Fruit fly (Drosophila melanogaster) whole organism, embryonic: ENCODE results near the gene CG32631.

Source experiments
- Bteb2 ChIP-seq: fragments of 200-800 bp; sonication (Bioruptor generic); optimal IDR thresholded peaks from 2 replicates; lab custom pipeline; 2016; ENCODE audit warnings: missing biosample characterization, missing genetic modification characterization
- C15 ChIP-seq: fragments of 200-800 bp; sonication (Bioruptor generic); IDR thresholded peaks from 3 replicates; pipeline ENCODE4 v1.3.6; 2022; ENCODE audit warnings: missing biosample characterization, missing genetic modification characterization
- CG10209 ChIP-seq: fragments of 200-800 bp; sonication (Bioruptor generic); optimal IDR thresholded peaks from 3 replicates; lab custom pipeline; 2017; ENCODE audit warnings: missing biosample characterization, mild to moderate bottlenecking, missing genetic modification characterization, missing genetic modification reagents
- CG10565 ChIP-seq: fragments of 200-800 bp; sonication (Bioruptor generic); optimal IDR thresholded peaks from 3 replicates; lab custom pipeline; 2016; ENCODE audit warnings: missing biosample characterization, mild to moderate bottlenecking, missing genetic modification characterization
- CG10959 ChIP-seq: fragments of 200-800 bp; sonication (Bioruptor generic); IDR thresholded peaks from 2 replicates; pipeline ENCODE4 v1.3.6; 2022; ENCODE audit warnings: missing biosample characterization, missing genetic modification characterization
- CG13424 ChIP-seq: fragments of 200-800 bp; sonication (Bioruptor generic); optimal IDR thresholded peaks from 2 replicates; lab custom pipeline; 2019; ENCODE audit warnings: missing biosample characterization, mild to moderate bottlenecking, missing genetic modification characterization, moderate library complexity
- CG14667 ChIP-seq: fragments of 200-800 bp; sonication (Bioruptor generic); IDR thresholded peaks from 2 replicates; pipeline ENCODE4 v1.3.6; 2022; ENCODE audit warnings: missing biosample characterization, missing genetic modification characterization
- CG15601 ChIP-seq: fragments of 200-800 bp; sonication (Bioruptor generic); optimal IDR thresholded peaks from 3 replicates; lab custom pipeline; 2019; ENCODE audit warnings: missing biosample characterization, mild to moderate bottlenecking, missing genetic modification characterization, moderate library complexity
- CG17361 ChIP-seq: fragments of 200-800 bp; sonication (Bioruptor generic); IDR thresholded peaks from 3 replicates; pipeline ENCODE4 v1.3.6; 2022; ENCODE audit warnings: missing biosample characterization, missing genetic modification characterization
- CG17612 ChIP-seq: fragments of 200-800 bp; sonication (Bioruptor generic); IDR thresholded peaks from 2 replicates; pipeline ENCODE4 v1.3.6; 2022; ENCODE audit warnings: missing biosample characterization, missing genetic modification characterization
- CG17802 ChIP-seq: fragments of 200-800 bp; sonication (Bioruptor generic); optimal IDR thresholded peaks from 2 replicates; lab custom pipeline; 2018; ENCODE audit warnings: missing biosample characterization, mild to moderate bottlenecking, missing genetic modification characterization, moderate library complexity
- CG2199 ChIP-seq: fragments of 200-800 bp; sonication (Bioruptor generic); IDR thresholded peaks from 3 replicates; pipeline ENCODE4 v1.3.6; 2022; ENCODE audit warnings: missing biosample characterization, missing genetic modification characterization
- CG2712 ChIP-seq: fragments of 200-800 bp; optimal IDR thresholded peaks from 3 replicates; lab custom pipeline; 2019; ENCODE audit warnings: missing biosample characterization, mild to moderate bottlenecking, missing genetic modification characterization, moderate library complexity
- CG31224 ChIP-seq: fragments of 200-800 bp; sonication (Bioruptor generic); IDR thresholded peaks from 2 replicates; pipeline ENCODE4 v1.3.6; 2022; ENCODE audit warnings: missing biosample characterization, missing genetic modification characterization
- CG31365 ChIP-seq: fragments of 200-800 bp; sonication (Bioruptor generic); optimal IDR thresholded peaks from 2 replicates; lab custom pipeline; 2018; ENCODE audit warnings: missing biosample characterization, mild to moderate bottlenecking, missing genetic modification characterization
- CG33213 ChIP-seq: fragments of 200-800 bp; sonication (Bioruptor generic); optimal IDR thresholded peaks from 3 replicates; lab custom pipeline; 2016; ENCODE audit warnings: missing biosample characterization, missing genetic modification characterization
- CG3847 ChIP-seq: fragments of 200-800 bp; sonication (Bioruptor generic); IDR thresholded peaks from 2 replicates; pipeline ENCODE4 v1.3.6; 2022; ENCODE audit warnings: missing biosample characterization, missing genetic modification characterization
- CG4854 ChIP-seq: fragments of 200-800 bp; sonication (Bioruptor generic); optimal IDR thresholded peaks from 2 replicates; lab custom pipeline; 2016; ENCODE audit warnings: missing biosample characterization, missing genetic modification characterization, inconsistent platforms
- CG6175 ChIP-seq: fragments of 200-800 bp; sonication (Bioruptor generic); IDR thresholded peaks from 3 replicates; pipeline ENCODE4 v1.3.6; 2022; ENCODE audit warnings: missing biosample characterization, missing genetic modification characterization
- CG7928 ChIP-seq: fragments of 200-800 bp; sonication (Bioruptor generic); optimal IDR thresholded peaks from 2 replicates; lab custom pipeline; 2017; ENCODE audit warnings: missing biosample characterization, mild to moderate bottlenecking, missing genetic modification characterization
- CG8089 ChIP-seq: fragments of 200-800 bp; sonication (Bioruptor generic); optimal IDR thresholded peaks from 3 replicates; lab custom pipeline; 2016; ENCODE audit warnings: missing biosample characterization, missing genetic modification characterization
- CG9932 ChIP-seq: fragments of 200-800 bp; sonication (Bioruptor generic); IDR thresholded peaks from 2 replicates; pipeline ENCODE4 v1.3.6; 2022; ENCODE audit warnings: missing biosample characterization, missing genetic modification characterization
- D19B ChIP-seq: fragments of 200-800 bp; sonication (Bioruptor generic); optimal IDR thresholded peaks from 2 replicates; lab custom pipeline; 2017; ENCODE audit warnings: missing biosample characterization, mild to moderate bottlenecking, missing genetic modification characterization
- Dip2 ChIP-seq: fragments of 200-800 bp; sonication (Bioruptor generic); IDR thresholded peaks from 2 replicates; pipeline ENCODE4 v1.3.6; 2022; ENCODE audit warnings: missing biosample characterization, missing genetic modification characterization
- Meics ChIP-seq: fragments of 200-800 bp; sonication (Bioruptor generic); optimal IDR thresholded peaks from 2 replicates; lab custom pipeline; 2017; ENCODE audit warnings: missing biosample characterization, mild to moderate bottlenecking, missing genetic modification characterization
- Myb ChIP-seq: fragments of 200-800 bp; sonication (Bioruptor generic); optimal IDR thresholded peaks from 2 replicates; lab custom pipeline; 2016; ENCODE audit warnings: missing biosample characterization, missing genetic modification characterization
- Nf-YC ChIP-seq: fragments of 200-800 bp; optimal IDR thresholded peaks from 3 replicates; lab custom pipeline; 2019; ENCODE audit warnings: missing biosample characterization, mild to moderate bottlenecking, missing genetic modification characterization, moderate library complexity
- Ptx1 ChIP-seq: fragments of 200-800 bp; sonication (Bioruptor generic); IDR thresholded peaks from 2 replicates; pipeline ENCODE4 v1.3.6; 2022; ENCODE audit warnings: missing biosample characterization, missing genetic modification characterization
- Stat92E ChIP-seq, 3 experiments: fragments of >200 bp in 2 of 3; fragments of 200-800 bp in 1 of 3; sonication (Bioruptor generic) in 1 of 3; optimal IDR thresholded peaks; 2 replicates each; lab custom pipeline; 2017 to 2019; ENCODE audit warnings: missing biosample characterization in 3 of 3, missing genetic modification characterization in 3 of 3, mild to moderate bottlenecking in 1 of 3, moderate library complexity in 1 of 3
- Vsx1 ChIP-seq: fragments of 200-800 bp; sonication (Bioruptor generic); optimal IDR thresholded peaks from 2 replicates; lab custom pipeline; 2017; ENCODE audit warnings: missing biosample characterization, mild to moderate bottlenecking, missing genetic modification characterization, missing genetic modification reagents
- dm ChIP-seq: fragments of 200-800 bp; sonication (Bioruptor generic); optimal IDR thresholded peaks from 3 replicates; lab custom pipeline; 2016; ENCODE audit warnings: missing biosample characterization, missing genetic modification characterization
- dmrt11E ChIP-seq: fragments of 200-800 bp; sonication (Bioruptor generic); optimal IDR thresholded peaks from 3 replicates; lab custom pipeline; 2018; ENCODE audit warnings: missing biosample characterization, mild to moderate bottlenecking, missing genetic modification characterization, moderate library complexity
- dmrt99B ChIP-seq: fragments of 200-800 bp; sonication (Bioruptor generic); optimal IDR thresholded peaks from 2 replicates; lab custom pipeline; 2018; ENCODE audit warnings: missing biosample characterization, mild to moderate bottlenecking, missing genetic modification characterization, moderate library complexity
- eve ChIP-seq, 2 experiments: fragments of >200 bp; optimal IDR thresholded peaks; 2 replicates each; lab custom pipeline; 2017; ENCODE audit warnings: missing biosample characterization in 2 of 2, missing genetic modification characterization in 2 of 2
- gfzf ChIP-seq: fragments of 200-800 bp; sonication (Bioruptor generic); optimal IDR thresholded peaks from 2 replicates; lab custom pipeline; 2016; ENCODE audit warnings: missing biosample characterization, mild to moderate bottlenecking, missing genetic modification characterization, moderate library complexity
- gro ChIP-seq: fragments of 200-800 bp; sonication (Bioruptor generic); optimal IDR thresholded peaks from 2 replicates; lab custom pipeline; 2016; ENCODE audit warnings: missing biosample characterization, missing genetic modification characterization
- h ChIP-seq: fragments of >200 bp; optimal IDR thresholded peaks from 2 replicates; lab custom pipeline; 2017
- hb ChIP-seq: fragments of 200-800 bp; sonication (Bioruptor generic); IDR thresholded peaks from 3 replicates; pipeline ENCODE4 v1.3.6; 2022; ENCODE audit warnings: missing biosample characterization, missing genetic modification characterization; ENCODE audit not compliant: partially characterized antibody
- jing ChIP-seq: fragments of 200-800 bp; sonication (Bioruptor generic); optimal IDR thresholded peaks from 2 replicates; lab custom pipeline; 2018; ENCODE audit warnings: missing biosample characterization, mild to moderate bottlenecking, missing genetic modification characterization
- lilli ChIP-seq: fragments of 200-800 bp; sonication (Bioruptor generic); optimal IDR thresholded peaks from 3 replicates; lab custom pipeline; 2016; ENCODE audit warnings: missing biosample characterization, missing genetic modification characterization
- lmd ChIP-seq: fragments of 200-800 bp; sonication (Bioruptor generic); IDR thresholded peaks from 2 replicates; pipeline ENCODE4 v1.3.6; 2022; ENCODE audit warnings: missing biosample characterization, missing genetic modification characterization
- onecut ChIP-seq: fragments of 200-800 bp; sonication (Bioruptor generic); IDR thresholded peaks from 2 replicates; pipeline ENCODE4 v1.3.6; 2022; ENCODE audit warnings: missing biosample characterization, missing genetic modification characterization
- pita ChIP-seq: fragments of 200-800 bp; sonication (Bioruptor generic); optimal IDR thresholded peaks from 2 replicates; lab custom pipeline; 2017; ENCODE audit warnings: missing biosample characterization, mild to moderate bottlenecking, missing genetic modification characterization
- rib ChIP-seq: fragments of 200-800 bp; sonication (Bioruptor generic); IDR thresholded peaks from 2 replicates; pipeline ENCODE4 v1.3.6; 2022; ENCODE audit warnings: missing biosample characterization, missing genetic modification characterization
- slbo ChIP-seq: fragments of 200-800 bp; sonication (Bioruptor generic); IDR thresholded peaks from 2 replicates; pipeline ENCODE4 v1.3.6; 2022; ENCODE audit warnings: missing biosample characterization, missing genetic modification characterization
- sna ChIP-seq: fragments of 200-800 bp; sonication (Bioruptor generic); IDR thresholded peaks from 2 replicates; pipeline ENCODE4 v1.3.6; 2022; ENCODE audit warnings: missing biosample characterization, missing genetic modification characterization; ENCODE audit not compliant: partially characterized antibody
- sug ChIP-seq: fragments of 200-800 bp; optimal IDR thresholded peaks from 2 replicates; lab custom pipeline; 2019; ENCODE audit warnings: missing biosample characterization, mild to moderate bottlenecking, missing genetic modification characterization, moderate library complexity
- zfh2 ChIP-seq: fragments of 200-800 bp; sonication (Bioruptor generic); optimal IDR thresholded peaks from 2 replicates; lab custom pipeline; 2016; ENCODE audit warnings: missing biosample characterization, missing genetic modification characterization

CG32631 gene

DNA sequence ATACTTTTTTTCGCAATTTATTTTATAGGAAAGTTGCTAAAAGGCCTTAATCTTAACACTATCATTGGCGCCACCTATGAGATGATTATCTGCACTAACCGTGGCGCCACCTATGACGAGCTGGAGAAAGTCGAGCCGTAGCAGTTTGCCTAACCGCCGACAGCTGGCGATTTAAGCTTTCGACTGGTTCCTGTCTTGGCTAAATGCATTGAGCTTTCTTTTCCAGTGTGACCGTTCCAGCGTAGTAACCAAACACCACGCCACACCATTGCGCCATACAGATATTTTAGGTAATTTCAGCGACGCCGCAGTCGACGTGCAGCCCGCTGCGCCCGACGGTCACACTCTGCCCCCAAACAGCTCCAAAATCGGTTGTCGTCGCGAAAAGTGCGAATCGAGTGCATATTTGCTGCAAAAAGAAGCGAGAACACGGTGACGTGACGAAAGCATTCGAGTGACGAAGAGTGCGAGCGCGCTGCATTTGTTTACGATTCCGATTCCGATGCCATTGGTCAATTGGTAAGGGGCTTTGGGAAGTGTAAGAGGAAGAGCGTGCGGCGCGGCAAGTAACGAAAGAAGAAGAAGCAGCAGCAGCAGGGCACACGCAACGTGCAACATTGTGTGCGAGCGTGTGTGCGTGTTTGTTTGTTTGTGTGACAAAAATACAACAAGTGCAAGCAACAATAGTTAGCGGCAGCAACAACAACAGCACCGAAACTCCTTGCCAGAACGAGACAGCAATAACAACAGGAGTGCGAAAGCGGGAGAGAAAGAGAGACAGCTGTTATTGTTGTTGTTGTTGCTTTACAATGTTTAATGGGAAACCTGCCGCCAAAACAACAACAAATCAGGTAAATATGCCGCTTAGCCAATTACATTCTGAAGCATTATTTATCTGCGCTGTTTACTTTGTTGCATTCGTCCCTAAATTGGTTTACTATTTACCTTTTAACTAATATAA, 7.5 kb downstream of the CG32631 start, which contains the start of the genes CG46311 and Tpst (continued):
- TF ChIP-seq Meics (GFP tag; lab: Kevin White, UChicago): peak; percentile 69
- TF ChIP-seq CG2712 (tag; lab: Kevin White, UChicago): peak; percentile 43
- peak; percentile 39; the same call in 2 of the 3 replicates for TF ChIP-seq CG17361 (GFP tag; lab: Robert Waterston, UW)
- peak in 1 of 3 experiments; percentile 59 for TF ChIP-seq Stat92E (GFP tag; optimal IDR thresholded peaks at IDR 0.05; lab: Kevin White, UChicago)
- TF ChIP-seq CG13424 (tag; lab: Kevin White, UChicago): peak; percentile 48
- no peak for TF ChIP-seq h (lab: Kevin White, UChicago)
- peak; percentile 30 for TF ChIP-seq zfh2 (GFP tag; lab: Kevin White, UChicago)
- TF ChIP-seq Vsx1 (GFP tag; lab: Kevin White, UChicago): no peak
- TF ChIP-seq onecut (GFP tag; lab: Robert Waterston, UW): peak; percentile 61
- no peak for TF ChIP-seq D19B
- TF ChIP-seq CG33213 (GFP tag; lab: Kevin White, UChicago): peak; percentile 95
- TF ChIP-seq dmrt11E (tag; lab: Kevin White, UChicago): peak; percentile 43
- peak; percentile 63 for TF ChIP-seq dm (GFP tag; lab: Kevin White, UChicago)
- peak; percentile 99 for TF ChIP-seq gfzf (GFP tag; lab: Kevin White, UChicago)
- peak; percentile 22 for TF ChIP-seq CG4854
- TF ChIP-seq CG31365 (tag; lab: Kevin White, UChicago): no peak
- peak; percentile 13; the same call in 1 of the 3 replicates for TF ChIP-seq CG2199 (GFP tag; lab: Robert Waterston, UW)
- TF ChIP-seq CG10565 (GFP tag; lab: Kevin White, UChicago): no peak
- peak; percentile 26 for TF ChIP-seq CG15601
- peak; percentile 35 for TF ChIP-seq CG7928
- TF ChIP-seq CG3847 (GFP tag; lab: Robert Waterston, UW): peak; percentile 79
- TF ChIP-seq hb (GFP tag; lab: Robert Waterston, UW): no peak
- TF ChIP-seq rib (GFP tag; lab: Robert Waterston, UW): no peak
- TF ChIP-seq jing (GFP tag; lab: Kevin White, UChicago): no peak
- peak; percentile 29 for TF ChIP-seq dmrt99B (tag; lab: Kevin White, UChicago)
- TF ChIP-seq CG8089 (GFP tag; lab: Kevin White, UChicago): peak; percentile 66
- peak; percentile 88 for TF ChIP-seq pita (GFP tag; lab: Kevin White, UChicago)
- TF ChIP-seq Myb (GFP tag; lab: Kevin White, UChicago): peak; percentile 65
- TF ChIP-seq CG9932 (GFP tag; lab: Robert Waterston, UW): peak; percentile 74
- TF ChIP-seq CG10209 (GFP tag; lab: Kevin White, UChicago): peak; percentile 36
- TF ChIP-seq Dip2 (GFP tag; lab: Robert Waterston, UW): no peak
- TF ChIP-seq sug (tag; lab: Kevin White, UChicago): no peak
- TF ChIP-seq lilli: peak; percentile 62
- TF ChIP-seq Ptx1 (GFP tag; lab: Robert Waterston, UW): peak; percentile 73
- TF ChIP-seq CG31224 (GFP tag; lab: Robert Waterston, UW): peak; percentile 36; the same call in 1 of the 2 replicates
- TF ChIP-seq CG17612 (GFP tag; lab: Robert Waterston, UW): no peak
- TF ChIP-seq Nf-YC (tag; lab: Kevin White, UChicago): peak; percentile 74
- TF ChIP-seq lmd (GFP tag; lab: Robert Waterston, UW): peak; percentile 73
- TF ChIP-seq CG10959: peak; percentile 43
- TF ChIP-seq CG6175 (GFP tag; lab: Robert Waterston, UW): peak; percentile 79; the same call in 2 of the 3 replicates
- no peak for TF ChIP-seq eve (GFP tag; optimal IDR thresholded peaks at IDR 0.05; lab: Kevin White, UChicago)
- TF ChIP-seq gro (GFP tag; lab: Kevin White, UChicago): peak; percentile 4
- TF ChIP-seq CG14667 (GFP tag; lab: Robert Waterston, UW): peak; percentile 51
- peak; percentile 85 for TF ChIP-seq slbo (GFP tag; lab: Robert Waterston, UW)
- no peak for TF ChIP-seq C15 (GFP tag; lab: Robert Waterston, UW)
- 0 out of 2 replicates have a peak, but pooled peaks have one; percentile 34 for TF ChIP-seq sna
- no peak for TF ChIP-seq Bteb2 (GFP tag; lab: Kevin White, UChicago)
- no peak for TF ChIP-seq CG17802 (tag; lab: Kevin White, UChicago)
